Fruit fly (Drosophila melanogaster): ENCODE results near the gene kud.

dm6 chr3L:16878830-16879536, 34.2 kb upstream of the kud start:
- TF ChIP-seq N (GFP tag; optimal IDR thresholded peaks at IDR 0.05) = no peak
- no peak for TF ChIP-seq OdsH (GFP tag; optimal IDR thresholded peaks at IDR 0.05)
- no peak for TF ChIP-seq lola (GFP tag; optimal IDR thresholded peaks at IDR 0.05)
- no peak for TF ChIP-seq dl (GFP tag; optimal IDR thresholded peaks at IDR 0.05; ENCODE audit: insufficient read depth in 1 of 2, partially characterized antibody in 2 of 2)
- no peak for TF ChIP-seq Vsx2 (GFP tag; optimal IDR thresholded peaks at IDR 0.05; ENCODE audit: partially characterized antibody)
- TF ChIP-seq Hnf4 (GFP tag; optimal IDR thresholded peaks at IDR 0.05) = no peak
- TF ChIP-seq psq (GFP tag; optimal IDR thresholded peaks at IDR 0.05) = no peak
